Worm (Caenorhabditis elegans) whole organism, L4 larva: ENCODE data around the gene tmem-145.

Source experiments
- F10B5.3 ChIP-seq: sonication (generic microtip); optimal IDR thresholded peaks from 2 replicates; lab custom pipeline; 2016; ENCODE audit warnings: mild to moderate bottlenecking, missing genetic modification characterization, missing compliant biosample characterization
- F26F4.8 ChIP-seq: fragments of 200-800 bp; sonication (Bioruptor generic); conservative IDR thresholded peaks from 2 replicates; pipeline ENCODE4 v1.3.6; 2022; ENCODE audit warnings: missing genetic modification characterization, missing compliant biosample characterization
- F37D6.2 ChIP-seq: sonication (generic microtip); optimal IDR thresholded peaks from 2 replicates; lab custom pipeline; 2016; ENCODE audit warnings: mild to moderate bottlenecking, missing genetic modification characterization, missing compliant biosample characterization
- F44E2.7 ChIP-seq: fragments of 200-800 bp; sonication (Bioruptor generic); IDR thresholded peaks from 2 replicates; pipeline ENCODE4 v2.1.2; 2022; ENCODE audit warnings: missing genetic modification characterization, missing compliant biosample characterization
- R02D3.7 ChIP-seq: fragments of 150-350 bp; sonication (generic microtip); optimal IDR thresholded peaks from 3 replicates; lab custom pipeline; 2014; ENCODE audit warnings: missing biosample characterization, missing genetic modification characterization
- T26A8.4 ChIP-seq: fragments of 200-800 bp; sonication (Bioruptor generic); IDR thresholded peaks from 2 replicates; pipeline ENCODE4 v1.3.6; 2022; ENCODE audit warnings: missing genetic modification characterization, missing compliant biosample characterization
- Y5F2A.4 ChIP-seq: fragments of 200-800 bp; sonication (Bioruptor generic); optimal IDR thresholded peaks from 2 replicates; lab custom pipeline; 2018; ENCODE audit warnings: mild to moderate bottlenecking, missing genetic modification characterization, missing compliant biosample characterization
- Y75B8A.6 ChIP-seq: fragments of 200-800 bp; sonication (Bioruptor generic); IDR thresholded peaks from 2 replicates; pipeline ENCODE4 v1.3.6; 2022; ENCODE audit warnings: missing genetic modification reagents, missing genetic modification characterization, missing compliant biosample characterization
- ZK546.5 ChIP-seq, 2 experiments: sonication (generic microtip); optimal IDR thresholded peaks; 2 replicates each; lab custom pipeline; 2017; ENCODE audit warnings: missing biosample characterization in 2 of 2, missing genetic modification characterization in 2 of 2
- aha-1 ChIP-seq: fragments of 150-350 bp; peaks from one replicate; lab custom pipeline; 2014; ENCODE audit warnings: missing biosample characterization, missing genetic modification characterization
- aly-2 ChIP-seq: sonication (generic microtip); optimal IDR thresholded peaks from 2 replicates; lab custom pipeline; 2018; ENCODE audit warnings: missing biosample characterization, missing genetic modification characterization
- attf-4 ChIP-seq: sonication (generic microtip); optimal IDR thresholded peaks from 3 replicates; lab custom pipeline; 2017; ENCODE audit warnings: missing biosample characterization, missing genetic modification characterization
- ceh-20 ChIP-seq: fragments of 200-800 bp; sonication (Bioruptor generic); IDR thresholded peaks from 2 replicates; pipeline ENCODE4 v1.3.6; 2022; ENCODE audit warnings: missing genetic modification reagents, missing genetic modification characterization, missing compliant biosample characterization
- ceh-28 ChIP-seq: fragments of 150-350 bp; optimal IDR thresholded peaks from 2 replicates; lab custom pipeline; 2014; ENCODE audit warnings: missing biosample characterization, missing genetic modification reagents, missing genetic modification characterization
- ceh-44 ChIP-seq: fragments of 200-800 bp; sonication (Bioruptor generic); IDR thresholded peaks from 2 replicates; pipeline ENCODE4 v1.3.6; 2022; ENCODE audit warnings: missing genetic modification reagents, missing genetic modification characterization, missing compliant biosample characterization
- ces-1 ChIP-seq: fragments of 150-350 bp; sonication (generic microtip); optimal IDR thresholded peaks from 4 replicates; lab custom pipeline; 2014; ENCODE audit warnings: missing biosample characterization, missing genetic modification reagents, missing genetic modification characterization
- ctbp-1 ChIP-seq: fragments of 200-800 bp; sonication (Bioruptor generic); IDR thresholded peaks from 2 replicates; pipeline ENCODE4 v1.3.6; 2022; ENCODE audit warnings: missing genetic modification reagents, missing genetic modification characterization, missing compliant biosample characterization
- daf-16 ChIP-seq, 3 experiments: sonication (generic microtip); optimal IDR thresholded peaks; 2 replicates each; lab custom pipeline; 2016 to 2017; ENCODE audit warnings: missing genetic modification characterization in 3 of 3, missing genetic modification reagents in 3 of 3, mild to moderate bottlenecking in 2 of 3, missing compliant biosample characterization in 2 of 3, missing biosample characterization in 1 of 3, moderate library complexity in 1 of 3
- dmd-6 ChIP-seq: fragments of 200-800 bp; sonication (Bioruptor generic); IDR thresholded peaks from 2 replicates; pipeline ENCODE4 v1.3.6; 2022; ENCODE audit warnings: missing genetic modification reagents, missing genetic modification characterization, missing compliant biosample characterization
- dmd-8 ChIP-seq: fragments of 200-800 bp; sonication (Bioruptor generic); IDR thresholded peaks from 2 replicates; pipeline ENCODE4 v1.3.6; 2022; ENCODE audit warnings: missing genetic modification characterization, missing compliant biosample characterization
- duxl-1 ChIP-seq: sonication (generic microtip); optimal IDR thresholded peaks from 2 replicates; lab custom pipeline; 2016; ENCODE audit warnings: mild to moderate bottlenecking, missing genetic modification characterization, moderate library complexity, missing compliant biosample characterization; ENCODE audit not compliant: poor library complexity
- dve-1 ChIP-seq: sonication (generic microtip); optimal IDR thresholded peaks from 2 replicates; lab custom pipeline; 2017; ENCODE audit warnings: antibody characterized with exemption, mild to moderate bottlenecking, missing genetic modification characterization, missing compliant biosample characterization; ENCODE audit not compliant: insufficient read depth
- egl-27 ChIP-seq: sonication (generic microtip); optimal IDR thresholded peaks from 3 replicates; lab custom pipeline; 2017; ENCODE audit warnings: missing biosample characterization, missing genetic modification reagents, missing genetic modification characterization
- egl-43 ChIP-seq: fragments of 200-800 bp; sonication (Bioruptor generic); IDR thresholded peaks from 2 replicates; pipeline ENCODE4 v1.3.6; 2022; ENCODE audit warnings: missing genetic modification reagents, missing genetic modification characterization, missing compliant biosample characterization
- hif-1 ChIP-seq, 2 experiments: sonication (generic microtip); optimal IDR thresholded peaks; 2 replicates each; lab custom pipeline; 2016 to 2017; ENCODE audit warnings: missing compliant biosample characterization in 2 of 2, missing genetic modification characterization in 2 of 2, missing genetic modification reagents in 2 of 2, missing genotype in 2 of 2, mild to moderate bottlenecking in 1 of 2
- jun-1 ChIP-seq: fragments of 150-350 bp; optimal IDR thresholded peaks from 2 replicates; lab custom pipeline; 2014; ENCODE audit warnings: missing biosample characterization, missing genetic modification reagents, missing genetic modification characterization
- lim-7 ChIP-seq: fragments of 200-800 bp; sonication (Bioruptor generic); IDR thresholded peaks from 2 replicates; pipeline ENCODE4 v1.3.6; 2022; ENCODE audit warnings: missing genetic modification characterization, missing compliant biosample characterization
- lin-1 ChIP-seq: fragments of 200-800 bp; sonication (Bioruptor generic); IDR thresholded peaks from 2 replicates; pipeline ENCODE4 v1.3.6; 2022; ENCODE audit warnings: missing genetic modification reagents, missing genetic modification characterization, missing compliant biosample characterization
- lin-13 ChIP-seq: fragments of 150-350 bp; optimal IDR thresholded peaks from 2 replicates; lab custom pipeline; 2014; ENCODE audit warnings: missing biosample characterization, missing genetic modification reagents, missing genetic modification characterization
- lin-38 ChIP-seq: fragments of 200-800 bp; sonication (Bioruptor generic); IDR thresholded peaks from 2 replicates; pipeline ENCODE4 v1.3.6; 2022; ENCODE audit warnings: missing genetic modification reagents, missing genetic modification characterization, missing compliant biosample characterization
- lin-39 ChIP-seq: fragments of 150-350 bp; optimal IDR thresholded peaks from 2 replicates; lab custom pipeline; 2014; ENCODE audit warnings: missing biosample characterization, missing genetic modification reagents, missing genetic modification characterization
- lsy-2 ChIP-seq, 2 experiments: fragments of 150-350 bp in 1 of 2; sonication (generic microtip) in 1 of 2; optimal IDR thresholded peaks; 2 replicates each; lab custom pipeline; 2014 to 2017; ENCODE audit warnings: missing biosample characterization in 2 of 2, missing genetic modification characterization in 2 of 2
- madf-5 ChIP-seq, 2 experiments: fragments of 200-800 bp; sonication (Bioruptor generic); IDR thresholded peaks; 2 replicates each; pipeline ENCODE4 v1.3.6; 2022; ENCODE audit warnings: missing compliant biosample characterization in 2 of 2, missing genetic modification characterization in 2 of 2
- madf-9 ChIP-seq: fragments of 200-800 bp; sonication (Bioruptor generic); conservative IDR thresholded peaks from 2 replicates; pipeline ENCODE4 v1.3.6; 2022; ENCODE audit warnings: missing genetic modification reagents, missing genetic modification characterization, missing compliant biosample characterization
- mdt-29 ChIP-seq: fragments of 200-800 bp; sonication (Bioruptor generic); IDR thresholded peaks from 2 replicates; pipeline ENCODE4 v1.3.6; 2022; ENCODE audit warnings: missing genetic modification reagents, missing genetic modification characterization, missing compliant biosample characterization
- mep-1 ChIP-seq: fragments of 150-350 bp; sonication (generic microtip); optimal IDR thresholded peaks from 3 replicates; lab custom pipeline; 2014; ENCODE audit warnings: missing biosample characterization, missing genetic modification characterization
- mxl-3 ChIP-seq: fragments of 200-800 bp; sonication (Bioruptor generic); optimal IDR thresholded peaks from 2 replicates; lab custom pipeline; 2018; ENCODE audit warnings: mild to moderate bottlenecking, missing genetic modification characterization, missing compliant biosample characterization
- nhr-102 ChIP-seq: sonication (generic microtip); optimal IDR thresholded peaks from 2 replicates; lab custom pipeline; 2016; ENCODE audit warnings: mild to moderate bottlenecking, missing genetic modification characterization, moderate library complexity, missing compliant biosample characterization
- nhr-28 ChIP-seq: fragments of 150-350 bp; optimal IDR thresholded peaks from 2 replicates; lab custom pipeline; 2014; ENCODE audit warnings: missing biosample characterization, missing genetic modification characterization
- nhr-42 ChIP-seq: fragments of 200-800 bp; sonication (Bioruptor generic); IDR thresholded peaks from 2 replicates; pipeline ENCODE4 v1.3.6; 2022; ENCODE audit warnings: missing genetic modification characterization, missing compliant biosample characterization
- pha-4 ChIP-seq, 2 experiments: fragments of 150-350 bp in 1 of 2; fragments of 200-800 bp in 1 of 2; sonication (Bioruptor generic) in 1 of 2; IDR thresholded peaks in 1 of 2; optimal IDR thresholded peaks in 1 of 2; 2 replicates each; pipeline versions ENCODE4 v1.3.6 to Lab custom; 2014 to 2022; ENCODE audit warnings: missing genetic modification characterization in 2 of 2, missing genetic modification reagents in 2 of 2, missing biosample characterization in 1 of 2, missing compliant biosample characterization in 1 of 2
- snpc-4 ChIP-seq: fragments of 150-350 bp; optimal IDR thresholded peaks from 2 replicates; lab custom pipeline; 2014; ENCODE audit warnings: missing biosample characterization, missing genetic modification characterization
- spr-3 ChIP-seq: fragments of 200-800 bp; sonication (Bioruptor generic); optimal IDR thresholded peaks from 2 replicates; lab custom pipeline; 2018; ENCODE audit warnings: mild to moderate bottlenecking, missing genetic modification characterization, missing compliant biosample characterization
- tra-1 ChIP-seq: fragments of 200-800 bp; sonication (Bioruptor generic); IDR thresholded peaks from 2 replicates; pipeline ENCODE4 v1.3.6; 2022; ENCODE audit warnings: missing genetic modification reagents, missing genetic modification characterization, missing compliant biosample characterization
- unc-62 ChIP-seq, 3 experiments: fragments of 150-350 bp in 1 of 3; sonication (generic microtip); optimal IDR thresholded peaks in 2 of 3; peaks in 1 of 3; 1 replicate in 1 of 3; 2 replicates in 2 of 3; lab custom pipeline; 2014 to 2017; ENCODE audit warnings: missing biosample characterization in 3 of 3, missing genetic modification characterization in 3 of 3, missing genetic modification reagents in 3 of 3, missing genotype in 1 of 3
- zag-1 ChIP-seq: fragments of 150-350 bp; optimal IDR thresholded peaks from 2 replicates; lab custom pipeline; 2014; ENCODE audit warnings: missing biosample characterization, missing genetic modification characterization

The tmem-145 gene

DNA sequence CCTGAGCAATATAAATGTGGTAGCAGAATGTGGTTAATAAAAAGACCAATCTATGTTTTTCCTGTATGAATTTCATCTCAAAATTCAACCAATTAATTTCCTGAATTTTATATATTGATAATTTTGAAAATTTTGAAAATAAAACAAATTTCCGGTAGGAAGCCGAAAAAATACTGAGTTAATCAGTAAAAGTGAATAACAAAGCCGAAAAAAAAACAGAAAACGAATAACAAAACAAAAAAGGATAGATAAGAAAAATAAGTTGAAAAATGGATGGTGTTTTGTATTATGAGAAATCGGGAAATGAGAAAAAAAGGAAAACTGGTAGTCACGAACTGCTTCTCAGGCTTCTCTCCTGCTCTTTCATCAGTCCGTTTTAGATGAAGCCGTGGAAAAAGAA, at the start of gene tmem-145:
Gene tmem-145, minus strand, starts transcription at position 101 of the 400 bp plus-strand sequence.
- no peak for TF ChIP-seq hif-1 (tag; optimal IDR thresholded peaks at IDR 0.05; lab: Kevin White, UChicago)
- TF ChIP-seq R02D3.7 (tag; lab: Kevin White, UChicago), result no peak
- no peak for TF ChIP-seq mdt-29 (GFP tag; lab: Robert Waterston, UW)

DNA sequence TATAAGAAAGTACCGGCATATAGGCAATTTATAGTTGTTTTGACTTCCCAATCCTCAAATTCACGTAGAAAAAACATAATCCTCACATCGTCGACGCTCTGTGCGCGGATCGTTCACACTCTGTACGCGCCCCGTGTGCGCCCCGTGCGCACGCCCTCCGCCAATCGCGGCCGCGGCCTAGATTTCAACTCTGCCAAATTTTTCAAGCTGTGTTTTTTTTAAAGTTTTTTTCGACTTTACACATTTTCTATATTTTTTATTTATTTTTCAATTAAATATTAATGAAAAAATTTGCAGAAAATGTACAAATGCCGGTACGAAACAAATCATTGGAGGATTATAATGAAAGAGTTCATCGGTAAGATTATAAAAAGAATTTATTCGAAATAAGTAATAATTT, 49.5 kb upstream of the tmem-145 start, which contains the start of gene T01H10.11:
Gene T01H10.11, plus strand, starts transcription at position 301 of the 400 bp plus-strand sequence.
- TF ChIP-seq dmd-8 (GFP tag; lab: Robert Waterston, UW) (no peak), lin-13 (no peak), jun-1 (tag; lab: Kevin White, UChicago) (no peak), ceh-44 (GFP tag; lab: Robert Waterston, UW) (no peak), duxl-1 (no peak), dve-1 (tag; lab: Kevin White, UChicago) (no peak), mxl-3 (no peak), daf-16 (GFP tag; optimal IDR thresholded peaks at IDR 0.05; lab: Kevin White, UChicago) (no peak), daf-16 (tag; optimal IDR thresholded peaks at IDR 0.05; lab: Kevin White, UChicago) (no peak), nhr-28 (no peak), Y5F2A.4 (GFP tag; lab: Kevin White, UChicago) (no peak), lin-39 (tag; lab: Kevin White, UChicago) (no peak), mep-1 (tag; lab: Kevin White, UChicago) (no peak), dmd-6 (GFP tag; lab: Robert Waterston, UW) (no peak), F44E2.7 (GFP tag; lab: Robert Waterston, UW) (no peak), lin-38 (GFP tag; lab: Robert Waterston, UW) (no peak), T26A8.4 (GFP tag; lab: Robert Waterston, UW) (no peak)

DNA sequence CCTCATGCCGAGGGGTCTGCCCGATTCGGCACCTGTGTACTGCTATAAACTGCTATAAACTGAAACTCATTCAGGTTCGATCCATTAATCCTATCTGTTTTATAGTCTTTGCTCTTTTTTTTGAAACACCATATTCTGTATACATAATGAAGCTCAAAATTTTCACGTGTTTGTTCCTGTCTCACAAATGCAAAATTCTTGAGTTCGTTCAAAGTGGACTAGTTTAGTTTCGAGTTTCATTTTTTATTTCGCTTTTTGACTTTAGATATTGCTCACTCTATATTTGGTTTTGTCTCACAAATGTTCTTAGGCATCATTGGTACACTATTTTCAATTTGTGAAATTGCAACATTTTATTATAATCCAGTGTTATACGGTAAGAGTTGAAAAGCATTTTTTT, 47.6 kb upstream of the tmem-145 start, which contains the start of gene lgc-17:
Gene lgc-17, plus strand, starts transcription at position 301 of the 400 bp plus-strand sequence.
- TF ChIP-seq aly-2 (tag; lab: Kevin White, UChicago), result no peak
- TF ChIP-seq F44E2.7 (GFP tag; lab: Robert Waterston, UW), result no peak
- no peak for TF ChIP-seq spr-3 (GFP tag; lab: Kevin White, UChicago)
- no peak for TF ChIP-seq egl-43 (GFP tag; lab: Robert Waterston, UW)
- TF ChIP-seq lsy-2 (tag; optimal IDR thresholded peaks at IDR 0.05; lab: Kevin White, UChicago), result no peak
- no peak for TF ChIP-seq ZK546.5 (tag; optimal IDR thresholded peaks at IDR 0.05; lab: Kevin White, UChicago)
- TF ChIP-seq ceh-28, result no peak
- no peak for TF ChIP-seq snpc-4 (tag; lab: Kevin White, UChicago)
- TF ChIP-seq T26A8.4 (GFP tag; lab: Robert Waterston, UW), result no peak
- no peak for TF ChIP-seq F37D6.2
- TF ChIP-seq attf-4 (tag; lab: Kevin White, UChicago), result no peak
- TF ChIP-seq aha-1 (tag; lab: Kevin White, UChicago), result no peak
- TF ChIP-seq madf-5 (GFP tag; IDR thresholded peaks at IDR 0.05; lab: Robert Waterston, UW), result no peak
- no peak for TF ChIP-seq ctbp-1 (GFP tag; lab: Robert Waterston, UW)
- no peak for TF ChIP-seq duxl-1
- no peak for TF ChIP-seq nhr-42 (GFP tag; lab: Robert Waterston, UW)

DNA sequence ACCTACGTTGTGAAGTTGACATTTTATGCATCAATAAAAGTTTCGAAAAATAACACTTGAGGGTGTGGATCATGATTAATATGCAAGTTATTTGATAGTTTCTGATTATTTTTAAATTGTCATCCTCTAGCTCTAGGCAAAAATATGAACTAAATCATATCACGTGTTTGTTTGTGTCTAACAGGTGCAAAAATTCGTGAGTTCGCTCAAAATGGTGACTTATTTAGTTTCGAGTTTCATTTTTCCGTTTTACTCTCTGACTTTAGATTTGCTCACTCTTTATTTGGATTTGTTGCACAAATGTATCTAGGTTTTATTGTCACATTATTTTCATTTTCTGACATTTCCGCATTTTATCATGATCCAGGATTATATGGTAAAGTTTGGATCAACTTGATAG, 44.7 kb upstream of the tmem-145 start, which contains the start of gene lgc-16:
Gene lgc-16, plus strand, starts transcription at position 301 of the 400 bp plus-strand sequence.
- no peak for TF ChIP-seq ces-1
- TF ChIP-seq egl-27 (tag; lab: Kevin White, UChicago), result no peak
- no peak for TF ChIP-seq madf-9
- no peak for TF ChIP-seq lim-7 (GFP tag; lab: Robert Waterston, UW)
- no peak for TF ChIP-seq tra-1 (GFP tag; lab: Robert Waterston, UW)
- no peak for TF ChIP-seq unc-62 (GFP tag; optimal IDR thresholded peaks at IDR 0.05 in 1 of 2; lab: Kevin White, UChicago)
- TF ChIP-seq unc-62 (tag; optimal IDR thresholded peaks at IDR 0.05; lab: Kevin White, UChicago), result no peak
- no peak for TF ChIP-seq F26F4.8 (GFP tag; lab: Robert Waterston, UW)
- TF ChIP-seq pha-4 (GFP tag; IDR thresholded peaks at IDR 0.05; lab: Robert Waterston, UW), result no peak
- TF ChIP-seq pha-4 (tag; optimal IDR thresholded peaks at IDR 0.05; lab: Kevin White, UChicago), result no peak
- TF ChIP-seq zag-1, result no peak
- no peak for TF ChIP-seq Y75B8A.6 (GFP tag; lab: Robert Waterston, UW)
- no peak for TF ChIP-seq F10B5.3 (tag; lab: Kevin White, UChicago)
- no peak for TF ChIP-seq ceh-20 (GFP tag; lab: Robert Waterston, UW)
- no peak for TF ChIP-seq lin-1 (GFP tag; lab: Robert Waterston, UW)
- TF ChIP-seq lin-39 (tag; lab: Kevin White, UChicago), result no peak
- no peak for TF ChIP-seq nhr-102
